Worm (Caenorhabditis elegans) whole organism, late embryonic: ENCODE measurements around the gene rfc-1.

Experiments
- F13H6.1 ChIP-seq: sonication (generic microtip); optimal IDR thresholded peaks from 2 replicates; lab custom pipeline; 2016; ENCODE audit warnings: missing genetic modification characterization, missing compliant biosample characterization
- Y22D7AL.16 ChIP-seq: sonication (generic microtip); optimal IDR thresholded peaks from 2 replicates; lab custom pipeline; 2016; ENCODE audit warnings: missing genetic modification characterization, missing compliant biosample characterization
- ceh-48 ChIP-seq: sonication (generic microtip); optimal IDR thresholded peaks from 2 replicates; lab custom pipeline; 2016; ENCODE audit warnings: missing genetic modification characterization, inconsistent platforms, missing compliant biosample characterization
- ceh-9 ChIP-seq: sonication (generic microtip); optimal IDR thresholded peaks from 2 replicates; lab custom pipeline; 2016; ENCODE audit warnings: mild to moderate bottlenecking, missing genetic modification characterization, inconsistent platforms, missing compliant biosample characterization
- elt-2 ChIP-seq: sonication (generic microtip); optimal IDR thresholded peaks from 2 replicates; lab custom pipeline; 2016; ENCODE audit warnings: missing genetic modification reagents, missing genetic modification characterization, missing compliant biosample characterization
- pha-4 ChIP-seq: fragments of 150-350 bp; optimal IDR thresholded peaks from 2 replicates; lab custom pipeline; 2018; ENCODE audit warnings: missing biosample characterization, missing genetic modification reagents, missing genetic modification characterization
- unc-55 ChIP-seq: sonication (generic microtip); optimal IDR thresholded peaks from 2 replicates; lab custom pipeline; 2017; ENCODE audit warnings: missing biosample characterization, missing genetic modification reagents, missing genetic modification characterization

DNA sequence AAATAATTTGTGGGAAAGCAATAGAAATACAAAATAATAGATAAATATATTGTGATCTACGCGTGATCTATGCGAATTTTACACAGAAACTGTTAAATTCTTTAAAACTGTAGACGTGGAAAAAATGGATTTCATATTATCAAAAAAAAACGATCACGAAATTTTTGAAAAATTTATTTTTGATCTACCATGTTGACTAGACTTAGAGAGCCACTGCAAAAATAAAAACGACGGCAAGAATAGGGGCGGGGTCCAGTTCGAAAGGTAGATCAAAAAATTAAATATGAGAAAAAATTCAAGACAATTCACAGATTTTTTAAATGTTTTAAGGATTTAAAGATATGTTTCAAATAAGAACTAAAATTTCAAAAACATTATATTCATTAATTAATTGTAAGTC lies 7.7 kb downstream of the rfc-1 start:
- TF ChIP-seq pha-4 (tag; lab: Kevin White, UChicago) (no peak), F13H6.1 (tag; lab: Kevin White, UChicago) (no peak), Y22D7AL.16 (no peak), ceh-48 (tag; lab: Kevin White, UChicago) (no peak), elt-2 (tag; lab: Kevin White, UChicago) (no peak), ceh-9 (tag; lab: Kevin White, UChicago) (no peak), unc-55 (no peak)
